Worm (Caenorhabditis elegans) whole organism, young adult: ENCODE data around the gene fbxa-11.

ENCODE experiments used
- B0035.1 ChIP-seq: sonication (generic microtip); optimal IDR thresholded peaks from 2 replicates; lab custom pipeline; 2016; ENCODE audit warnings: missing genetic modification characterization, mild to moderate bottlenecking, missing compliant biosample characterization, missing genotype, missing genetic modification reagents
- B0261.1 ChIP-seq: sonication (generic microtip); optimal IDR thresholded peaks from 2 replicates; lab custom pipeline; 2016; ENCODE audit warnings: mild to moderate bottlenecking, missing genetic modification characterization, moderate library complexity, missing compliant biosample characterization
- F22D6.2 ChIP-seq: sonication (generic microtip); optimal IDR thresholded peaks from 2 replicates; lab custom pipeline; 2016; ENCODE audit warnings: mild to moderate bottlenecking, missing genetic modification characterization, missing compliant biosample characterization
- F33H1.4 ChIP-seq: fragments of 200-800 bp; sonication (Bioruptor generic); IDR thresholded peaks from 2 replicates; pipeline ENCODE4 v1.3.6; 2022; ENCODE audit warnings: missing genetic modification reagents, missing genetic modification characterization, missing compliant biosample characterization
- F37B4.10 ChIP-seq: fragments of 200-800 bp; sonication (Bioruptor generic); IDR thresholded peaks from 2 replicates; pipeline ENCODE4 v1.3.6; 2022; ENCODE audit warnings: missing genetic modification characterization, missing compliant biosample characterization
- F39B2.1 ChIP-seq: fragments of 200-800 bp; sonication (Bioruptor generic); IDR thresholded peaks from 2 replicates; pipeline ENCODE4 v1.3.6; 2022; ENCODE audit warnings: missing genetic modification reagents, missing genetic modification characterization, missing compliant biosample characterization
- F57A8.1 ChIP-seq: fragments of 200-800 bp; sonication (Bioruptor generic); optimal IDR thresholded peaks from 2 replicates; lab custom pipeline; 2018; ENCODE audit warnings: mild to moderate bottlenecking, missing genetic modification characterization, moderate library complexity, missing compliant biosample characterization
- K11D2.4 ChIP-seq: fragments of 200-800 bp; sonication (Bioruptor generic); IDR thresholded peaks from 2 replicates; pipeline ENCODE4 v1.3.6; 2022; ENCODE audit warnings: missing genetic modification reagents, missing genetic modification characterization, missing compliant biosample characterization
- cebp-1 ChIP-seq, 2 experiments: fragments of 200-800 bp in 1 of 2; sonication (Bioruptor generic) in 1 of 2; sonication (generic microtip) in 1 of 2; IDR thresholded peaks in 1 of 2; optimal IDR thresholded peaks in 1 of 2; 2 replicates each; pipeline versions ENCODE4 v1.3.6 to Lab custom; 2017 to 2022; ENCODE audit warnings: missing compliant biosample characterization in 2 of 2, missing genetic modification characterization in 2 of 2, mild to moderate bottlenecking in 1 of 2, missing genetic modification reagents in 1 of 2, moderate library complexity in 1 of 2
- cebp-2 ChIP-seq: fragments of 200-800 bp; sonication (Bioruptor generic); IDR thresholded peaks from 2 replicates; pipeline ENCODE4 v1.3.6; 2022; ENCODE audit warnings: missing genetic modification characterization, missing compliant biosample characterization
- ceh-79 ChIP-seq: sonication (generic microtip); optimal IDR thresholded peaks from 2 replicates; lab custom pipeline; 2017; ENCODE audit warnings: mild to moderate bottlenecking, missing genetic modification characterization, missing compliant biosample characterization
- ceh-91 ChIP-seq: fragments of 200-800 bp; sonication (Bioruptor generic); IDR thresholded peaks from 2 replicates; pipeline ENCODE4 v1.3.6; 2022; ENCODE audit warnings: missing genetic modification reagents, missing genetic modification characterization, missing compliant biosample characterization
- die-1 ChIP-seq: sonication (generic microtip); optimal IDR thresholded peaks from 2 replicates; lab custom pipeline; 2016; ENCODE audit warnings: missing genotype, mild to moderate bottlenecking, missing genetic modification characterization, missing compliant biosample characterization
- dox-1 ChIP-seq: fragments of 200-800 bp; sonication (Bioruptor generic); IDR thresholded peaks from 2 replicates; pipeline ENCODE4 v1.3.6; 2022; ENCODE audit warnings: missing genetic modification reagents, missing genetic modification characterization, missing compliant biosample characterization
- dpl-1 ChIP-seq: fragments of 150-350 bp; optimal IDR thresholded peaks from 2 replicates; lab custom pipeline; 2014; ENCODE audit warnings: missing biosample characterization, missing genetic modification reagents, missing genetic modification characterization
- egl-18 ChIP-seq: fragments of 200-800 bp; sonication (Bioruptor generic); IDR thresholded peaks from 2 replicates; pipeline ENCODE4 v1.3.6; 2022; ENCODE audit warnings: missing genetic modification reagents, missing genetic modification characterization, missing compliant biosample characterization
- egl-44 ChIP-seq: fragments of 200-800 bp; sonication (Bioruptor generic); IDR thresholded peaks from 2 replicates; pipeline ENCODE4 v1.3.6; 2022; ENCODE audit warnings: missing genetic modification reagents, missing genetic modification characterization, missing compliant biosample characterization
- ets-4 ChIP-seq: fragments of 200-800 bp; sonication (Bioruptor generic); optimal IDR thresholded peaks from 2 replicates; lab custom pipeline; 2018; ENCODE audit warnings: mild to moderate bottlenecking, missing genetic modification characterization, missing compliant biosample characterization
- hlh-12 ChIP-seq: sonication (generic microtip); optimal IDR thresholded peaks from 2 replicates; lab custom pipeline; 2016; ENCODE audit warnings: missing genetic modification characterization, missing compliant biosample characterization
- hlh-26 ChIP-seq: fragments of 200-800 bp; sonication (Bioruptor generic); conservative IDR thresholded peaks from 2 replicates; pipeline ENCODE4 v1.3.6; 2022; ENCODE audit warnings: missing genetic modification reagents, missing genetic modification characterization, missing compliant biosample characterization
- hsf-1 ChIP-seq: fragments of 200-800 bp; sonication (Bioruptor generic); IDR thresholded peaks from 2 replicates; pipeline ENCODE4 v1.3.6; 2022; ENCODE audit warnings: missing genetic modification reagents, missing genetic modification characterization, missing compliant biosample characterization
- let-526 ChIP-seq: fragments of 200-800 bp; sonication (Bioruptor generic); IDR thresholded peaks from 2 replicates; pipeline ENCODE4 v1.3.6; 2022; ENCODE audit warnings: missing genetic modification reagents, missing genetic modification characterization, missing compliant biosample characterization
- let-607 ChIP-seq, 2 experiments: fragments of 200-800 bp in 1 of 2; sonication (Bioruptor generic) in 1 of 2; sonication (generic microtip) in 1 of 2; optimal IDR thresholded peaks; 2 replicates each; lab custom pipeline; 2016 to 2018; ENCODE audit warnings: mild to moderate bottlenecking in 2 of 2, missing compliant biosample characterization in 2 of 2, missing genetic modification characterization in 2 of 2, moderate library complexity in 2 of 2, missing genotype in 1 of 2
- lin-40 ChIP-seq: sonication (generic microtip); optimal IDR thresholded peaks from 2 replicates; lab custom pipeline; 2016; ENCODE audit warnings: missing genetic modification characterization, mild to moderate bottlenecking, missing compliant biosample characterization, missing genotype, missing genetic modification reagents
- mcd-1 ChIP-seq: fragments of 200-800 bp; sonication (Bioruptor generic); IDR thresholded peaks from 2 replicates; pipeline ENCODE4 v1.3.6; 2022; ENCODE audit warnings: missing genetic modification reagents, missing genetic modification characterization, missing compliant biosample characterization
- nfya-2 ChIP-seq: fragments of 200-800 bp; sonication (Bioruptor generic); IDR thresholded peaks from 2 replicates; pipeline ENCODE4 v1.3.6; 2022; ENCODE audit warnings: missing genetic modification reagents, missing genetic modification characterization, missing compliant biosample characterization
- nhr-179 ChIP-seq: sonication (generic microtip); optimal IDR thresholded peaks from 2 replicates; lab custom pipeline; 2016; ENCODE audit warnings: mild to moderate bottlenecking, missing genetic modification characterization, missing compliant biosample characterization
- nhr-80 ChIP-seq: sonication (generic microtip); optimal IDR thresholded peaks from 2 replicates; lab custom pipeline; 2016; ENCODE audit warnings: missing genetic modification characterization, missing compliant biosample characterization
- sea-2 ChIP-seq: fragments of 200-800 bp; sonication (Bioruptor generic); IDR thresholded peaks from 2 replicates; pipeline ENCODE4 v1.3.6; 2022; ENCODE audit warnings: missing genetic modification characterization, missing compliant biosample characterization
- sptf-2 ChIP-seq: fragments of 200-800 bp; sonication (Bioruptor generic); optimal IDR thresholded peaks from 2 replicates; lab custom pipeline; 2018; ENCODE audit warnings: mild to moderate bottlenecking, missing genetic modification characterization, missing compliant biosample characterization
- tbx-9 ChIP-seq: sonication (generic microtip); optimal IDR thresholded peaks from 2 replicates; lab custom pipeline; 2016; ENCODE audit warnings: borderline replicate concordance, missing genetic modification characterization, inconsistent platforms, missing compliant biosample characterization
- unc-130 ChIP-seq: sonication (generic microtip); optimal IDR thresholded peaks from 2 replicates; lab custom pipeline; 2016; ENCODE audit warnings: missing genetic modification reagents, missing genetic modification characterization, missing compliant biosample characterization
- unc-62 ChIP-seq: fragments of 150-350 bp; optimal IDR thresholded peaks from 2 replicates; lab custom pipeline; 2014; ENCODE audit warnings: missing biosample characterization, missing genetic modification reagents, missing genetic modification characterization
- zfh-2 ChIP-seq: fragments of 200-800 bp; sonication (Bioruptor generic); conservative IDR thresholded peaks from 2 replicates; pipeline ENCODE4 v1.3.6; 2022; ENCODE audit warnings: missing genetic modification reagents, missing genetic modification characterization, missing compliant biosample characterization
- ztf-22 ChIP-seq: fragments of 200-800 bp; sonication (Bioruptor generic); optimal IDR thresholded peaks from 2 replicates; lab custom pipeline; 2018; ENCODE audit warnings: mild to moderate bottlenecking, missing genetic modification characterization, moderate library complexity, missing compliant biosample characterization
- ztf-6 ChIP-seq: fragments of 200-800 bp; sonication (Bioruptor generic); IDR thresholded peaks from 2 replicates; pipeline ENCODE4 v1.3.6; 2022; ENCODE audit warnings: missing genetic modification reagents, missing genetic modification characterization, missing compliant biosample characterization

fbxa-11 gene

DNA sequence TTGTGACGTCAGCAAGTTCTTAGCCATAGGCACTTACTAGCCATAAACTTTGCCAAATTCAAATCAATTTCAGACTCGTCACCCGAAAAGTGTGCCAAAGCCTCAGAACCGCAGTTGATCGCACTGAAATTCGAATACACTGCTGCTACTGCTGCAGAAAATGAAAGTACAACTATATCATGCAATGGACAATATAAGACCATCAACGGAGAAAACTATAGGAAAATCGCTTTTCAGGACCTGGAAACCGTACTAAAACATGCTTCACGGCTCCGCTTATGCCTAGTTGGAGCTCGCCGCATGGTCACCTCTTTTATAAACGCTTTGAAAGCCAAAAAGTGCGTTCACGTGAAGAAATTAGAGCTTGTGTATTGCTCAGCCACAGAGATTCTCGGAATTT is 12.1 kb upstream of the fbxa-11 start, which contains the start of gene fbxa-22:
fbxa-22 (plus strand) TSS at position 301 of the 400 bp plus-strand sequence.
- no peak for TF ChIP-seq mcd-1 (GFP tag; lab: Robert Waterston, UW)
- no peak for TF ChIP-seq F22D6.2 (tag; lab: Kevin White, UChicago)
- no peak for TF ChIP-seq dpl-1 (GFP tag; lab: Kevin White, UChicago)
- TF ChIP-seq F57A8.1 = no peak
- no peak for TF ChIP-seq B0261.1 (tag; lab: Kevin White, UChicago)
- no peak for TF ChIP-seq hlh-12 (tag; lab: Kevin White, UChicago)
- TF ChIP-seq ceh-91 (GFP tag; lab: Robert Waterston, UW) = no peak
- TF ChIP-seq F39B2.1 (GFP tag; lab: Robert Waterston, UW) = no peak
- no peak for TF ChIP-seq zfh-2 (GFP tag; lab: Robert Waterston, UW)
- no peak for TF ChIP-seq dox-1 (GFP tag; lab: Robert Waterston, UW)
- no peak for TF ChIP-seq hsf-1 (GFP tag; lab: Robert Waterston, UW)
- no peak for TF ChIP-seq egl-18 (GFP tag; lab: Robert Waterston, UW)
- no peak for TF ChIP-seq F33H1.4 (GFP tag; lab: Robert Waterston, UW)
- no peak for TF ChIP-seq F37B4.10 (GFP tag; lab: Robert Waterston, UW)
- no peak for TF ChIP-seq tbx-9 (tag; lab: Kevin White, UChicago)
- no peak for TF ChIP-seq unc-130 (GFP tag; lab: Kevin White, UChicago)
- TF ChIP-seq let-526 (GFP tag; lab: Robert Waterston, UW) = no peak
- no peak for TF ChIP-seq let-607 (tag; optimal IDR thresholded peaks at IDR 0.05; lab: Kevin White, UChicago)
- TF ChIP-seq ceh-79 (tag; lab: Kevin White, UChicago) = no peak
- TF ChIP-seq lin-40 (tag; lab: Kevin White, UChicago) = no peak

DNA sequence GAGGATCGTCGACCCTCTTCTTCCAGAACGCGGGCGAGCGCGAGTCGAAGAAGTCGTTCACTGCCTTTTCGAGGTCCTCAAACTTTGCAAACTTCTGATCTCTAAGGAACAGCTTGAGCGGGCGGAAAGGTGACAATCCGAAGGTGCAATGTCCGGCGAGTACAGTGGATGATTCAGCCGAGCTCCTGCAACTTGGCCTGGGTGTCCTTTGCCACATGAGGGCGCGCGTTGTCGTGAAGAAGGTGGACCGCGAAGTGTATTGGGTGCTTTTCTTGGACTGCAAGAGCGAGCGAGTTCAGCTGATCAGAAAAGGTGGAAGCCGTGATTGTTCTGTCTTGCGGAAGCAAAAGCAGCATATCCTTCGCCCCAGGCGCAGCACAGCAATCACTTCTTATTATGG is 8.7 kb upstream of the fbxa-11 start:
- TF ChIP-seq sptf-2 (GFP tag; lab: Kevin White, UChicago) = no peak
- TF ChIP-seq zfh-2 (GFP tag; lab: Robert Waterston, UW) = peak; percentile 64

DNA sequence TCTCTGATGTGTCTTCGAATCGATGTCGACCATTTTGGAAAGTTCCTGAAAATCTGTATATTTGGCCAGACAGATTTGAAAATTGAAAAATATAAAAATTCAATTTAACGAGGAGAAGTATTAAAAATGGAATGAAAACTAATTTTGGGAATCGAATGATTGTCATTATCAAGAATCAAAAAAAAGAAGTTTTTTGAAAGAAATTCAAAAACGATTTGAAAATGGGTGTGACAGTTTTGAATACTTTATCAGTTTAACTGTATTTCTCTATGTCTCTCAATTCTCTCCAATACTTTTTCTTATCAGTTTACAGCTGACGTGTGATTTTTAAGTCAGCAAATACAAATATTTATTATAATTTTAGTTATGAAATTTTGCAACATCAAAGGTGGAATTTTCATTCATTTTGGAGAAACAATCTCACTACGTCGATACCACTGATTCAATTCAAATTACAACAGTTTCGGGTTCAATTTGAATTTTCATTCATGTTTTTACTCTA is 7.2 kb upstream of the fbxa-11 start, which contains the start of gene fbxa-59:
fbxa-59 (minus strand) TSS at position 51 of the 502 bp plus-strand sequence.
- TF ChIP-seq sea-2 (GFP tag; lab: Robert Waterston, UW) (no peak), ztf-6 (no peak), B0261.1 (tag; lab: Kevin White, UChicago) (no peak), nhr-80 (tag; lab: Kevin White, UChicago) (peak; percentile 55), B0035.1 (no peak), egl-44 (GFP tag; lab: Robert Waterston, UW) (no peak), ets-4 (GFP tag; lab: Kevin White, UChicago) (no peak), nhr-179 (no peak), cebp-2 (no peak), hsf-1 (GFP tag; lab: Robert Waterston, UW) (no peak), F57A8.1 (no peak), egl-18 (GFP tag; lab: Robert Waterston, UW) (no peak), cebp-1 (GFP tag; IDR thresholded peaks at IDR 0.05; lab: Robert Waterston, UW) (peak; percentile 65; the same call in 1 of the 2 replicates), cebp-1 (tag; optimal IDR thresholded peaks at IDR 0.05; lab: Kevin White, UChicago) (peak; percentile 56), K11D2.4 (GFP tag; lab: Robert Waterston, UW) (no peak), die-1 (tag; lab: Kevin White, UChicago) (no peak), nfya-2 (GFP tag; lab: Robert Waterston, UW) (no peak), hlh-26 (GFP tag; lab: Robert Waterston, UW) (no peak), unc-62 (GFP tag; lab: Kevin White, UChicago) (peak; percentile 67), let-526 (GFP tag; lab: Robert Waterston, UW) (no peak), let-607 (tag; optimal IDR thresholded peaks at IDR 0.05; lab: Kevin White, UChicago) (peak in 1 of 2 experiments; percentile 2), ztf-22 (GFP tag; lab: Kevin White, UChicago) (no peak)
